Worm (Caenorhabditis elegans) whole organism, midembryonic: ENCODE results near the gene F14H8.4.

Experiments used
- T22C8.4 ChIP-seq: fragments of 200-800 bp; sonication (Bioruptor generic); IDR thresholded peaks from 2 replicates; pipeline ENCODE4 v1.3.6; 2022; ENCODE audit warnings: missing genetic modification characterization, missing compliant biosample characterization
- cog-1 ChIP-seq: sonication (generic microtip); optimal IDR thresholded peaks from 2 replicates; lab custom pipeline; 2016; ENCODE audit warnings: missing genetic modification characterization, missing compliant biosample characterization
- flt-1 ChIP-seq: fragments of 200-800 bp; sonication (Bioruptor generic); IDR thresholded peaks from 2 replicates; pipeline ENCODE4 v1.3.6; 2022; ENCODE audit warnings: missing genetic modification characterization, missing compliant biosample characterization
- klf-2 ChIP-seq: fragments of 200-800 bp; sonication (Bioruptor generic); conservative IDR thresholded peaks from 2 replicates; pipeline ENCODE4 v1.3.6; 2022; ENCODE audit warnings: missing genetic modification reagents, missing genetic modification characterization, missing compliant biosample characterization
- med-1 ChIP-seq: sonication (generic microtip); optimal IDR thresholded peaks from 2 replicates; lab custom pipeline; 2017; ENCODE audit warnings: missing genetic modification characterization, mild to moderate bottlenecking, missing compliant biosample characterization, antibody characterized with exemption, missing genetic modification reagents; ENCODE audit not compliant: insufficient read depth
- ref-1 ChIP-seq: fragments of 200-800 bp; sonication (Bioruptor generic); conservative IDR thresholded peaks from 2 replicates; pipeline ENCODE4 v1.3.6; 2022; ENCODE audit warnings: missing genetic modification reagents, missing genetic modification characterization, missing compliant biosample characterization
- tab-1 ChIP-seq: fragments of 200-800 bp; sonication (Bioruptor generic); IDR thresholded peaks from 2 replicates; pipeline ENCODE4 v1.3.6; 2022; ENCODE audit warnings: missing genetic modification characterization, missing compliant biosample characterization
- ztf-23 ChIP-seq: fragments of 200-800 bp; sonication (Bioruptor generic); IDR thresholded peaks from 2 replicates; pipeline ENCODE4 v1.3.6; 2022; ENCODE audit warnings: missing genetic modification reagents, missing genetic modification characterization, missing compliant biosample characterization
- ztf-29 ChIP-seq: fragments of 200-800 bp; sonication (Bioruptor generic); IDR thresholded peaks from 2 replicates; pipeline ENCODE4 v1.3.6; 2022; ENCODE audit warnings: missing genetic modification reagents, missing genetic modification characterization, missing compliant biosample characterization

The F14H8.4 gene

ce11 chrV:15000055-15000704 lies 23.5 kb upstream of the F14H8.4 start, which contains the start of gene rps-16:
rps-16 (minus strand) TSS chrV:15000541.
- TF ChIP-seq flt-1 (GFP tag; lab: Robert Waterston, UW) (0 out of 2 replicates have a peak, but pooled peaks have one; percentile 6), cog-1 (tag; lab: Kevin White, UChicago) (no peak)

ce11 chrV:15001536-15001935 lies 22.1 kb upstream of the F14H8.4 start:
- no peak for TF ChIP-seq tab-1 (GFP tag; lab: Robert Waterston, UW)
- no peak for TF ChIP-seq klf-2 (GFP tag; lab: Robert Waterston, UW)
- no peak for TF ChIP-seq ztf-23 (GFP tag; lab: Robert Waterston, UW)
- TF ChIP-seq ref-1: no peak
- TF ChIP-seq med-1 (GFP tag; lab: Kevin White, UChicago): no peak
- TF ChIP-seq T22C8.4 (GFP tag; lab: Robert Waterston, UW): no peak
- no peak for TF ChIP-seq flt-1 (GFP tag; lab: Robert Waterston, UW)
- no peak for TF ChIP-seq ztf-29 (GFP tag; lab: Robert Waterston, UW)
- no peak for TF ChIP-seq cog-1 (tag; lab: Kevin White, UChicago)

ce11 chrV:15002184-15002690 lies 21.4 kb upstream of the F14H8.4 start, which contains the start of the genes fib-1 and mut-15:
fib-1 (minus strand) TSS chrV:15002223.
mut-15 (plus strand) TSS chrV:15002543.
- TF ChIP-seq cog-1 (tag; lab: Kevin White, UChicago) (peak; percentile 93), klf-2 (GFP tag; lab: Robert Waterston, UW) (0 out of 2 replicates have a peak, but pooled peaks have one; percentile 38), ztf-29 (GFP tag; lab: Robert Waterston, UW) (0 out of 2 replicates have a peak, but pooled peaks have one; percentile 26), ref-1 (0 out of 2 replicates have a peak, but pooled peaks have one; percentile 31), T22C8.4 (GFP tag; lab: Robert Waterston, UW) (peak; percentile 73), med-1 (GFP tag; lab: Kevin White, UChicago) (no peak), flt-1 (GFP tag; lab: Robert Waterston, UW) (peak; percentile 82), ztf-23 (GFP tag; lab: Robert Waterston, UW) (peak; percentile 72), tab-1 (GFP tag; lab: Robert Waterston, UW) (no peak)

ce11 chrV:15004800-15005199 lies 18.8 kb upstream of the F14H8.4 start, which contains the start of gene hrde-2:
hrde-2 (plus strand) TSS chrV:15005100.
- no peak for TF ChIP-seq flt-1 (GFP tag; lab: Robert Waterston, UW)
- TF ChIP-seq ztf-29 (GFP tag; lab: Robert Waterston, UW): no peak
- TF ChIP-seq tab-1 (GFP tag; lab: Robert Waterston, UW): no peak
- TF ChIP-seq med-1 (GFP tag; lab: Kevin White, UChicago): no peak
- no peak for TF ChIP-seq ztf-23 (GFP tag; lab: Robert Waterston, UW)
- TF ChIP-seq klf-2 (GFP tag; lab: Robert Waterston, UW): no peak
- no peak for TF ChIP-seq ref-1
- TF ChIP-seq T22C8.4 (GFP tag; lab: Robert Waterston, UW): no peak
- no peak for TF ChIP-seq cog-1 (tag; lab: Kevin White, UChicago)

- no peak for TF ChIP-seq ref-1
- no peak for TF ChIP-seq flt-1 (GFP tag; lab: Robert Waterston, UW)
- TF ChIP-seq ztf-29 (GFP tag; lab: Robert Waterston, UW): no peak
- TF ChIP-seq klf-2 (GFP tag; lab: Robert Waterston, UW): no peak
- no peak for TF ChIP-seq med-1 (GFP tag; lab: Kevin White, UChicago)
- TF ChIP-seq cog-1 (tag; lab: Kevin White, UChicago): no peak
- no peak for TF ChIP-seq tab-1 (GFP tag; lab: Robert Waterston, UW)
- TF ChIP-seq T22C8.4 (GFP tag; lab: Robert Waterston, UW): no peak
- TF ChIP-seq ztf-23 (GFP tag; lab: Robert Waterston, UW): no peak
These were observed 12.1 kb upstream of the F14H8.4 start, which contains the start of gene nmr-2 for ce11 chrV:15011560-15011959. nmr-2 (minus strand) TSS chrV:15011660.

- TF ChIP-seq tab-1 (GFP tag; lab: Robert Waterston, UW) (no peak), klf-2 (GFP tag; lab: Robert Waterston, UW) (no peak), ref-1 (no peak), ztf-23 (GFP tag; lab: Robert Waterston, UW) (no peak), ztf-29 (GFP tag; lab: Robert Waterston, UW) (no peak), med-1 (GFP tag; lab: Kevin White, UChicago) (no peak), cog-1 (tag; lab: Kevin White, UChicago) (no peak), flt-1 (GFP tag; lab: Robert Waterston, UW) (no peak), T22C8.4 (GFP tag; lab: Robert Waterston, UW) (no peak)
These were observed 10.9 kb upstream of the F14H8.4 start for ce11 chrV:15012542-15013301.

ce11 chrV:15013328-15013727 lies 10.3 kb upstream of the F14H8.4 start:
- TF ChIP-seq T22C8.4 (GFP tag; lab: Robert Waterston, UW) (no peak), ref-1 (no peak), tab-1 (GFP tag; lab: Robert Waterston, UW) (no peak), cog-1 (tag; lab: Kevin White, UChicago) (no peak), ztf-29 (GFP tag; lab: Robert Waterston, UW) (no peak), klf-2 (GFP tag; lab: Robert Waterston, UW) (no peak), ztf-23 (GFP tag; lab: Robert Waterston, UW) (no peak), flt-1 (GFP tag; lab: Robert Waterston, UW) (no peak), med-1 (GFP tag; lab: Kevin White, UChicago) (no peak)

- TF ChIP-seq ref-1: no peak
- TF ChIP-seq tab-1 (GFP tag; lab: Robert Waterston, UW): no peak
- no peak for TF ChIP-seq ztf-23 (GFP tag; lab: Robert Waterston, UW)
- no peak for TF ChIP-seq flt-1 (GFP tag; lab: Robert Waterston, UW)
- no peak for TF ChIP-seq cog-1 (tag; lab: Kevin White, UChicago)
- TF ChIP-seq med-1 (GFP tag; lab: Kevin White, UChicago): no peak
- no peak for TF ChIP-seq ztf-29 (GFP tag; lab: Robert Waterston, UW)
- TF ChIP-seq T22C8.4 (GFP tag; lab: Robert Waterston, UW): no peak
- no peak for TF ChIP-seq klf-2 (GFP tag; lab: Robert Waterston, UW)
These were observed 9.5 kb upstream of the F14H8.4 start, which contains the start of gene obr-2 for ce11 chrV:15014164-15014563. obr-2 (minus strand) TSS chrV:15014264.
